Worm (Caenorhabditis elegans) whole organism, mixed stage, embryonic: ENCODE results near the gene npl-10.
A peak's percentile ranks its signal among the peaks of the same experiment; 100 is the strongest.

Experiments used
- M03D4.4 ChIP-seq: sonication (generic microtip); optimal IDR thresholded peaks from 2 replicates; lab custom pipeline; 2017; ENCODE audit warnings: mild to moderate bottlenecking, missing genetic modification characterization, missing compliant biosample characterization
- bed-3 ChIP-seq: fragments of 200-800 bp; sonication (Bioruptor generic); optimal IDR thresholded peaks from 3 replicates; lab custom pipeline; 2018; ENCODE audit warnings: mild to moderate bottlenecking, missing genetic modification characterization, moderate library complexity, missing compliant biosample characterization
- blmp-1 ChIP-seq: fragments of 150-350 bp; optimal IDR thresholded peaks from 2 replicates; lab custom pipeline; 2014; ENCODE audit warnings: missing biosample characterization, missing genetic modification characterization
- ceh-39 ChIP-seq: fragments of 150-350 bp; optimal IDR thresholded peaks from 2 replicates; lab custom pipeline; 2014; ENCODE audit warnings: missing biosample characterization, missing genetic modification characterization
- ceh-43 ChIP-seq: fragments of 200-800 bp; sonication (Bioruptor generic); optimal IDR thresholded peaks from 2 replicates; lab custom pipeline; 2018; ENCODE audit warnings: mild to moderate bottlenecking, missing genetic modification characterization, moderate library complexity, missing compliant biosample characterization
- ceh-83 ChIP-seq: fragments of 200-800 bp; sonication (Bioruptor generic); optimal IDR thresholded peaks from 2 replicates; lab custom pipeline; 2018; ENCODE audit warnings: mild to moderate bottlenecking, missing genetic modification characterization, missing compliant biosample characterization
- ces-1 ChIP-seq: fragments of 150-350 bp; optimal IDR thresholded peaks from 2 replicates; lab custom pipeline; 2014; ENCODE audit warnings: missing biosample characterization, missing genetic modification reagents, missing genetic modification characterization
- cnd-1 ChIP-seq: fragments of 200-800 bp; sonication (Bioruptor generic); optimal IDR thresholded peaks from 2 replicates; lab custom pipeline; 2018; ENCODE audit warnings: mild to moderate bottlenecking, missing genetic modification characterization, missing compliant biosample characterization
- drap-1 ChIP-seq: fragments of 200-800 bp; sonication (Bioruptor generic); optimal IDR thresholded peaks from 3 replicates; lab custom pipeline; 2018; ENCODE audit warnings: mild to moderate bottlenecking, missing genetic modification characterization, missing compliant biosample characterization
- elt-1 ChIP-seq: sonication (generic microtip); optimal IDR thresholded peaks from 2 replicates; lab custom pipeline; 2017; ENCODE audit warnings: missing genetic modification characterization, mild to moderate bottlenecking, missing compliant biosample characterization, antibody characterized with exemption, moderate library complexity, borderline replicate concordance; ENCODE audit not compliant: insufficient read depth
- elt-3 ChIP-seq: fragments of 150-350 bp; optimal IDR thresholded peaks from 2 replicates; lab custom pipeline; 2014; ENCODE audit warnings: missing biosample characterization, missing genetic modification characterization
- flh-1 ChIP-seq: fragments of 200-800 bp; sonication (Bioruptor generic); optimal IDR thresholded peaks from 2 replicates; lab custom pipeline; 2018; ENCODE audit warnings: mild to moderate bottlenecking, missing genetic modification characterization, moderate library complexity, missing compliant biosample characterization
- ham-2 ChIP-seq: fragments of 200-800 bp; sonication (Bioruptor generic); optimal IDR thresholded peaks from 2 replicates; lab custom pipeline; 2018; ENCODE audit warnings: mild to moderate bottlenecking, missing genetic modification characterization, missing compliant biosample characterization
- hlh-1 ChIP-seq: fragments of 150-350 bp; optimal IDR thresholded peaks from 2 replicates; lab custom pipeline; 2014; ENCODE audit warnings: missing biosample characterization, missing genetic modification reagents, missing genetic modification characterization
- lin-13 ChIP-seq: fragments of 150-350 bp; optimal IDR thresholded peaks from 2 replicates; lab custom pipeline; 2014; ENCODE audit warnings: missing biosample characterization, missing genetic modification characterization
- lin-32 ChIP-seq: fragments of 200-800 bp; sonication (Bioruptor generic); optimal IDR thresholded peaks from 2 replicates; lab custom pipeline; 2018; ENCODE audit warnings: mild to moderate bottlenecking, missing genetic modification characterization, missing compliant biosample characterization
- lsy-2 ChIP-seq: fragments of 150-350 bp; optimal IDR thresholded peaks from 2 replicates; lab custom pipeline; 2014; ENCODE audit warnings: missing biosample characterization, missing genetic modification characterization
- mab-5 ChIP-seq: fragments of 150-350 bp; optimal IDR thresholded peaks from 2 replicates; lab custom pipeline; 2014; ENCODE audit warnings: missing biosample characterization, missing genetic modification characterization
- mep-1 ChIP-seq: fragments of 150-350 bp; optimal IDR thresholded peaks from 2 replicates; lab custom pipeline; 2017; ENCODE audit warnings: missing biosample characterization, missing genetic modification reagents, missing genetic modification characterization, inconsistent platforms
- mls-2 ChIP-seq: sonication (generic microtip); optimal IDR thresholded peaks from 2 replicates; lab custom pipeline; 2016; ENCODE audit warnings: mild to moderate bottlenecking, missing genetic modification characterization, moderate library complexity, missing compliant biosample characterization
- nhr-12 ChIP-seq: fragments of 150-350 bp; optimal IDR thresholded peaks from 2 replicates; lab custom pipeline; 2014; ENCODE audit warnings: missing biosample characterization, missing genetic modification characterization
- nhr-2 ChIP-seq: fragments of 150-350 bp; optimal IDR thresholded peaks from 2 replicates; lab custom pipeline; 2014; ENCODE audit warnings: missing biosample characterization, missing genetic modification characterization
- nhr-237 ChIP-seq: fragments of 150-350 bp; optimal IDR thresholded peaks from 2 replicates; lab custom pipeline; 2014; ENCODE audit warnings: missing biosample characterization, missing genetic modification characterization
- nhr-28 ChIP-seq: fragments of 150-350 bp; optimal IDR thresholded peaks from 2 replicates; lab custom pipeline; 2014; ENCODE audit warnings: missing biosample characterization, missing genetic modification characterization
- nhr-76 ChIP-seq: sonication (generic microtip); optimal IDR thresholded peaks from 2 replicates; lab custom pipeline; 2017; ENCODE audit warnings: missing biosample characterization, missing genetic modification characterization
- pha-4 ChIP-seq: fragments of 150-350 bp; optimal IDR thresholded peaks from 2 replicates; lab custom pipeline; 2018; ENCODE audit warnings: missing biosample characterization, missing genetic modification reagents, missing genetic modification characterization
- sem-2 ChIP-seq: fragments of 200-800 bp; sonication (Bioruptor generic); optimal IDR thresholded peaks from 2 replicates; lab custom pipeline; 2018; ENCODE audit warnings: mild to moderate bottlenecking, missing genetic modification characterization, missing compliant biosample characterization
- snpc-4 ChIP-seq: fragments of 150-350 bp; optimal IDR thresholded peaks from 2 replicates; lab custom pipeline; 2014; ENCODE audit warnings: missing biosample characterization, missing genetic modification characterization
- sptf-1 ChIP-seq: sonication (generic microtip); optimal IDR thresholded peaks from 2 replicates; lab custom pipeline; 2017; ENCODE audit warnings: mild to moderate bottlenecking, missing genetic modification characterization, moderate library complexity, missing compliant biosample characterization
- tbx-8 ChIP-seq: fragments of 200-800 bp; sonication (Bioruptor generic); optimal IDR thresholded peaks from 2 replicates; lab custom pipeline; 2018; ENCODE audit warnings: mild to moderate bottlenecking, missing genetic modification characterization, moderate library complexity, missing compliant biosample characterization
- unc-120 ChIP-seq: sonication (generic microtip); optimal IDR thresholded peaks from 2 replicates; lab custom pipeline; 2017; ENCODE audit warnings: missing genetic modification characterization, missing compliant biosample characterization; ENCODE audit not compliant: poor library complexity, severe bottlenecking
- unc-39 ChIP-seq: fragments of 150-350 bp; optimal IDR thresholded peaks from 2 replicates; lab custom pipeline; 2014; ENCODE audit warnings: missing biosample characterization, missing genetic modification characterization
- unc-62 ChIP-seq: fragments of 150-350 bp; optimal IDR thresholded peaks from 2 replicates; lab custom pipeline; 2014; ENCODE audit warnings: missing biosample characterization, missing genetic modification reagents, missing genetic modification characterization
- zip-8 ChIP-seq: fragments of 150-350 bp; optimal IDR thresholded peaks from 2 replicates; lab custom pipeline; 2014; ENCODE audit warnings: missing biosample characterization, missing genetic modification characterization
- ztf-11 ChIP-seq: fragments of 150-350 bp; optimal IDR thresholded peaks from 2 replicates; lab custom pipeline; 2014; ENCODE audit warnings: missing biosample characterization, missing genetic modification characterization

npl-10 gene

ce11 chrIII:3918569-3918968 is 17.1 kb downstream of the npl-10 start, which contains the start of gene ZK1058.3:
ZK1058.3 (plus strand) TSS chrIII:3918869.
- no peak for TF ChIP-seq mls-2 (tag; lab: Kevin White, UChicago)
- no peak for TF ChIP-seq unc-120
- TF ChIP-seq hlh-1 (tag; lab: Kevin White, UChicago), result no peak
- TF ChIP-seq drap-1 (GFP tag; lab: Kevin White, UChicago), result no peak
- TF ChIP-seq sem-2 (GFP tag; lab: Kevin White, UChicago), result no peak
- peak; percentile 8 for TF ChIP-seq ces-1 (GFP tag; lab: Kevin White, UChicago)
- no peak for TF ChIP-seq pha-4 (tag; lab: Kevin White, UChicago)
- no peak for TF ChIP-seq ceh-39 (tag; lab: Kevin White, UChicago)
- TF ChIP-seq, all 35 proteins: peak for 1

ce11 chrIII:3916624-3917023 is 19.1 kb downstream of the npl-10 start, which contains the start of gene ccdc-47:
ccdc-47 (plus strand) TSS chrIII:3916967.
- peak; percentile 74 for TF ChIP-seq ceh-83
- TF ChIP-seq tbx-8 (GFP tag; lab: Kevin White, UChicago), result peak; percentile 63
- peak; percentile 71 for TF ChIP-seq pha-4 (tag; lab: Kevin White, UChicago)
- peak; percentile 62 for TF ChIP-seq lin-13 (tag; lab: Kevin White, UChicago)
- TF ChIP-seq M03D4.4 (tag; lab: Kevin White, UChicago), result peak; percentile 83
- TF ChIP-seq flh-1 (GFP tag; lab: Kevin White, UChicago), result peak; percentile 70
- TF ChIP-seq zip-8 (tag; lab: Kevin White, UChicago), result no peak
- TF ChIP-seq nhr-76 (tag; lab: Kevin White, UChicago), result peak; percentile 84
- peak; percentile 65 for TF ChIP-seq lsy-2 (tag; lab: Kevin White, UChicago)
- TF ChIP-seq drap-1 (GFP tag; lab: Kevin White, UChicago), result peak; percentile 89
- TF ChIP-seq nhr-28 (tag; lab: Kevin White, UChicago), result peak; percentile 41
- peak; percentile 90 for TF ChIP-seq ztf-11 (tag; lab: Kevin White, UChicago)
- no peak for TF ChIP-seq nhr-12 (tag; lab: Kevin White, UChicago)
- TF ChIP-seq snpc-4 (tag; lab: Kevin White, UChicago), result no peak
- TF ChIP-seq ceh-39 (tag; lab: Kevin White, UChicago), result peak; percentile 42
- TF ChIP-seq blmp-1 (tag; lab: Kevin White, UChicago), result peak; percentile 62
- peak; percentile 61 for TF ChIP-seq unc-120
- TF ChIP-seq mab-5 (tag; lab: Kevin White, UChicago), result peak; percentile 68
- TF ChIP-seq mep-1 (tag; lab: Kevin White, UChicago), result peak; percentile 55
- TF ChIP-seq unc-62 (GFP tag; lab: Kevin White, UChicago), result no peak
- TF ChIP-seq mls-2 (tag; lab: Kevin White, UChicago), result peak; percentile 93
- TF ChIP-seq nhr-237, result peak; percentile 72
- TF ChIP-seq sem-2 (GFP tag; lab: Kevin White, UChicago), result peak; percentile 64
- peak; percentile 44 for TF ChIP-seq ces-1 (GFP tag; lab: Kevin White, UChicago)
- TF ChIP-seq unc-39 (tag; lab: Kevin White, UChicago), result peak; percentile 44
- peak; percentile 84 for TF ChIP-seq hlh-1 (tag; lab: Kevin White, UChicago)
- TF ChIP-seq ham-2 (GFP tag; lab: Kevin White, UChicago), result peak; percentile 71
- TF ChIP-seq elt-1, result peak; percentile 27
- TF ChIP-seq lin-32 (GFP tag; lab: Kevin White, UChicago), result peak; percentile 71
- peak; percentile 62 for TF ChIP-seq elt-3
- no peak for TF ChIP-seq nhr-2 (tag; lab: Kevin White, UChicago)
- peak; percentile 94 for TF ChIP-seq sptf-1 (tag; lab: Kevin White, UChicago)
- TF ChIP-seq bed-3, result peak; percentile 48
- TF ChIP-seq cnd-1 (tag; lab: Kevin White, UChicago), result peak; percentile 85
- peak; percentile 83 for TF ChIP-seq ceh-43 (GFP tag; lab: Kevin White, UChicago)

- TF ChIP-seq lin-13 (tag; lab: Kevin White, UChicago) (no peak), cnd-1 (tag; lab: Kevin White, UChicago) (peak; percentile 12), bed-3 (no peak), nhr-76 (tag; lab: Kevin White, UChicago) (no peak), elt-3 (no peak), nhr-2 (tag; lab: Kevin White, UChicago) (peak; percentile 4), flh-1 (GFP tag; lab: Kevin White, UChicago) (no peak), lsy-2 (tag; lab: Kevin White, UChicago) (no peak), elt-1 (no peak), unc-120 (peak; percentile 30), ztf-11 (tag; lab: Kevin White, UChicago) (peak; percentile 24), ceh-83 (no peak), snpc-4 (tag; lab: Kevin White, UChicago) (no peak), sem-2 (GFP tag; lab: Kevin White, UChicago) (no peak), ces-1 (GFP tag; lab: Kevin White, UChicago) (peak; percentile 37), pha-4 (tag; lab: Kevin White, UChicago) (peak; percentile 4), nhr-12 (tag; lab: Kevin White, UChicago) (no peak), tbx-8 (GFP tag; lab: Kevin White, UChicago) (no peak), unc-62 (GFP tag; lab: Kevin White, UChicago) (peak; percentile 53), lin-32 (GFP tag; lab: Kevin White, UChicago) (no peak), ceh-39 (tag; lab: Kevin White, UChicago) (no peak), blmp-1 (tag; lab: Kevin White, UChicago) (no peak), nhr-28 (tag; lab: Kevin White, UChicago) (no peak), ham-2 (GFP tag; lab: Kevin White, UChicago) (peak; percentile 88), zip-8 (tag; lab: Kevin White, UChicago) (no peak), mep-1 (tag; lab: Kevin White, UChicago) (peak; percentile 15), M03D4.4 (tag; lab: Kevin White, UChicago) (no peak), hlh-1 (tag; lab: Kevin White, UChicago) (peak; percentile 79), sptf-1 (tag; lab: Kevin White, UChicago) (no peak), ceh-43 (GFP tag; lab: Kevin White, UChicago) (no peak)
- TF ChIP-seq, all 35 proteins: peak for 10
Measured at ce11 chrIII:3915705-3916104, 20.0 kb downstream of the npl-10 start.
